Worm (Caenorhabditis elegans) whole organism, early embryonic: ENCODE measurements around the gene B0393.7.
"Not testable (repeated sequence)": the region's sequence is repeated elsewhere in the genome, so short reads cannot be mapped to it uniquely, and the experiment has no call there.

ENCODE experiments used
- B0310.2 ChIP-seq: sonication (generic microtip); optimal IDR thresholded peaks from 2 replicates; lab custom pipeline; 2016; ENCODE audit warnings: mild to moderate bottlenecking, missing genetic modification characterization, missing compliant biosample characterization
- F13C5.2 ChIP-seq: sonication (generic microtip); optimal IDR thresholded peaks from 2 replicates; lab custom pipeline; 2017; ENCODE audit warnings: mild to moderate bottlenecking, missing genetic modification characterization, inconsistent platforms, missing compliant biosample characterization
- aly-1 ChIP-seq: sonication (generic microtip); optimal IDR thresholded peaks from 2 replicates; lab custom pipeline; 2016; ENCODE audit warnings: missing genetic modification characterization, missing compliant biosample characterization
- ama-1 ChIP-seq: fragments of 150-350 bp; optimal IDR thresholded peaks from 2 replicates; lab custom pipeline; 2014
- ceh-13 ChIP-seq: fragments of 200-800 bp; sonication (Bioruptor generic); optimal IDR thresholded peaks from 2 replicates; lab custom pipeline; 2018; ENCODE audit warnings: mild to moderate bottlenecking, missing genetic modification characterization, missing compliant biosample characterization
- ceh-36 ChIP-seq: sonication (generic microtip); optimal IDR thresholded peaks from 2 replicates; lab custom pipeline; 2016; ENCODE audit warnings: missing genetic modification characterization, inconsistent platforms, missing compliant biosample characterization
- ets-7 ChIP-seq: sonication (generic microtip); optimal IDR thresholded peaks from 2 replicates; lab custom pipeline; 2016; ENCODE audit warnings: missing genotype, missing genetic modification characterization, missing compliant biosample characterization
- flt-1 ChIP-seq: fragments of 200-800 bp; sonication (Bioruptor generic); IDR thresholded peaks from 2 replicates; pipeline ENCODE4 v1.3.6; 2022; ENCODE audit warnings: missing genetic modification characterization, missing compliant biosample characterization
- hmbx-1 ChIP-seq: sonication (generic microtip); optimal IDR thresholded peaks from 2 replicates; lab custom pipeline; 2016; ENCODE audit warnings: mild to moderate bottlenecking, missing genetic modification characterization, missing compliant biosample characterization
- hmg-4 ChIP-seq: fragments of 200-800 bp; sonication (Bioruptor generic); optimal IDR thresholded peaks from 2 replicates; lab custom pipeline; 2018; ENCODE audit warnings: mild to moderate bottlenecking, missing genetic modification characterization, missing compliant biosample characterization
- hnd-1 ChIP-seq: sonication (generic microtip); optimal IDR thresholded peaks from 2 replicates; lab custom pipeline; 2016; ENCODE audit warnings: missing genetic modification characterization, missing compliant biosample characterization
- pes-1 ChIP-seq: fragments of 200-800 bp; sonication (Bioruptor generic); IDR thresholded peaks from 2 replicates; pipeline ENCODE4 v1.3.6; 2022; ENCODE audit warnings: missing genetic modification reagents, missing genetic modification characterization, missing compliant biosample characterization
- scrt-1 ChIP-seq: fragments of 200-800 bp; sonication (Bioruptor generic); IDR thresholded peaks from 2 replicates; pipeline ENCODE4 v1.3.6; 2022; ENCODE audit warnings: missing genetic modification characterization, missing compliant biosample characterization
- sea-1 ChIP-seq: fragments of 200-800 bp; sonication (Bioruptor generic); conservative IDR thresholded peaks from 2 replicates; pipeline ENCODE4 v1.3.6; 2022; ENCODE audit warnings: missing genetic modification characterization, missing compliant biosample characterization
- tbx-11 ChIP-seq: fragments of 200-800 bp; sonication (Bioruptor generic); IDR thresholded peaks from 2 replicates; pipeline ENCODE4 v1.3.6; 2022; ENCODE audit warnings: missing genetic modification characterization, missing compliant biosample characterization
- tbx-37 ChIP-seq: fragments of 200-800 bp; sonication (Bioruptor generic); conservative IDR thresholded peaks from 2 replicates; pipeline ENCODE4 v1.3.6; 2022; ENCODE audit warnings: missing genetic modification reagents, missing genetic modification characterization, missing compliant biosample characterization
- tra-4 ChIP-seq: sonication (generic microtip); optimal IDR thresholded peaks from 2 replicates; lab custom pipeline; 2017; ENCODE audit warnings: missing genetic modification characterization, missing compliant biosample characterization

The B0393.7 gene

DNA sequence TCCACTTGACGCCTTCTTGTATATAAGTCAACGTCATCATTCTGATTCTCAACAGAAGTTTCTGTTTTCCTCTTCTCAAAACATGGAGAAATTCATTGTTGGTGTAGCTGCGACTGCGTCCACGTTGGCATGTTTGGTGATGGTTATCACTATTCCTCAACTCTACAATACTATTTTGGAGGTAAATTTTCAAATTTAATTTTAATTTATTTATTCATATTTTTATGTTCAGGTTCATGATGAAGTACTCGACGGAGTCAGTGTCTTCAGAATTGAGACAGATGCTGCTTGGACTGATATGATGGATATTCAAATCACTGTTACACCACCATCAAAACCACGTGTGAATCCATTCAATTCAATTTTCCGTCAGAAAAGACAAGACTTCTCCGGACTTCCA lies 29.8 kb downstream of the B0393.7 start, which contains the start of gene col-89:
Gene col-89 (plus strand): TSS at position 19 of the 400 bp plus-strand sequence.
- TF ChIP-seq hmg-4 (GFP tag; lab: Kevin White, UChicago) = no peak
- no peak for TF ChIP-seq sea-1
- TF ChIP-seq hnd-1 (tag; lab: Kevin White, UChicago) = no peak
- TF ChIP-seq tra-4 = no peak
- TF ChIP-seq pes-1 = no peak
- no peak for TF ChIP-seq ceh-13
- TF ChIP-seq F13C5.2 (tag; lab: Kevin White, UChicago) = no peak
- no peak for TF ChIP-seq flt-1 (GFP tag; lab: Robert Waterston, UW)
- TF ChIP-seq ceh-36 (tag; lab: Kevin White, UChicago) = no peak
- no peak for TF ChIP-seq tbx-37 (GFP tag; lab: Robert Waterston, UW)
- no peak for TF ChIP-seq scrt-1
- TF ChIP-seq ets-7 (tag; lab: Kevin White, UChicago) = no peak
- no peak for TF ChIP-seq aly-1 (tag; lab: Kevin White, UChicago)
- TF ChIP-seq ama-1 (lab: Kevin White, UChicago) = no peak
- no peak for TF ChIP-seq tbx-11 (GFP tag; lab: Robert Waterston, UW)
- no peak for TF ChIP-seq hmbx-1 (tag; lab: Kevin White, UChicago)

DNA sequence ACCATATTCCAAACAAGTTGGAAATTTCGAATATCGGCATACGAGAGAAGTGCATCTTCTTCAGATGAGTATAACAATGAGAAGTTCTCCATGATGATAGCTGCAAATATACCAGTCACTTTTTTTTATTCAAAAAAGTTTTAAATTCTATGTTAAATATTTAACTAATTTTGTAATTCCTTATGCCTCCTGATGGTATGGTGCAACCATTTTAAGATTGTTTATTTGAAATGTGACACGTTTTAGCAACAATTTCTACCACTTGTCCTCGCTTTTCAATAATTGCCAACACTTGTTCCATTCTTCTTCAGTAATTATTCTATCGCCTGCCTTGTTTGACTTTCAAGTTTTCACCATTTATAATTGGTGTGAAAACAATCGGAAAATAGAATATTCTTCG lies 32.0 kb downstream of the B0393.7 start, which contains the start of gene F17C8.6:
Gene F17C8.6 (minus strand): TSS at position 101 of the 400 bp plus-strand sequence.
- TF ChIP-seq sea-1 (no peak), hmg-4 (GFP tag; lab: Kevin White, UChicago) (no peak), hnd-1 (tag; lab: Kevin White, UChicago) (no peak), ama-1 (lab: Kevin White, UChicago) (no peak), F13C5.2 (tag; lab: Kevin White, UChicago) (no peak), scrt-1 (no peak), B0310.2 (tag; lab: Kevin White, UChicago) (no peak), flt-1 (GFP tag; lab: Robert Waterston, UW) (no peak), ets-7 (tag; lab: Kevin White, UChicago) (no peak), ceh-36 (tag; lab: Kevin White, UChicago) (no peak), hmbx-1 (tag; lab: Kevin White, UChicago) (no peak), tra-4 (no peak), pes-1 (no peak), tbx-11 (GFP tag; lab: Robert Waterston, UW) (no peak), tbx-37 (GFP tag; lab: Robert Waterston, UW) (no peak), ceh-13 (no peak)

DNA sequence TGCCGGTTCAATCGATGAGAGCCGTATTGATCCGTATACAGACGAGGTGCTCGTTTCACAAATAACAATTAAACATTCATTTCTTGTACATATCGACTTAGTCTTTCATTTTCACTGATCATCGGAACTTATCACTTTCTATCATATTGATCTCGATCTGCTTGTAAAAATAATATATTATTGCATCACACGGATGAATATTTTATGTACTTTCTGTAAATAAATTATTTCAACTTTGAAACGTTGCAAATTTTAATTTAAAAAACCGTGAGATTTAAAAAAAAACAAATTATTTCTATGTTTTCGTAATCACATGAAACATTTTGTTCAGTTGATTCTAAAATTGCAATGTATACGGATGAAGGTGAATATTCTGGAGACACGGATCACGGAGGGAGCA lies 35.3 kb downstream of the B0393.7 start, which contains the start of gene twk-6:
Gene twk-6 (plus strand): TSS at position 301 of the 400 bp plus-strand sequence.
- TF ChIP-seq tbx-37 (GFP tag; lab: Robert Waterston, UW); hnd-1 (tag; lab: Kevin White, UChicago); ceh-13: not testable (repeated sequence)

DNA sequence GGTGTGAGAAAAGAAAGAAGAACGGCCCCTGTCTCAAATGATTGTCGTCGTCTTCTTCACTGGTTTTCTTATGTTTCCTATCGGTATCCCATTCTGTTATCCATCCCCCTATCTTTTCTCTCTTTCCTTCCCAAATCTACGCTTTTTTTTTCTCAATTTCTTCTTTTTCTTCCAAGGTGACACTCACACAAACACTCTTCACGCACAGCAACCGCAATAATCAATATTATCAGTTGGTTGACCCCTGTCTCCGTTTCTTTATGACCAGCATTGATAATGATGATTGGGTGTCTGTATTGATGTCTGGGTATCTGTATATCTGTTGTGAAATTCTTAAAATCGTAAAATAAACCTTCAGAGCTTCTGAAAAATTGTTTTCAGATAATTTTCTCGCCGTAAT lies 37.1 kb downstream of the B0393.7 start:
- TF ChIP-seq hmbx-1 (tag; lab: Kevin White, UChicago) = no peak
- no peak for TF ChIP-seq hnd-1 (tag; lab: Kevin White, UChicago)
- TF ChIP-seq flt-1 (GFP tag; lab: Robert Waterston, UW) = no peak
- no peak for TF ChIP-seq tbx-11 (GFP tag; lab: Robert Waterston, UW)
- no peak for TF ChIP-seq ama-1 (lab: Kevin White, UChicago)
- TF ChIP-seq sea-1 = no peak
- no peak for TF ChIP-seq tra-4
- no peak for TF ChIP-seq hmg-4 (GFP tag; lab: Kevin White, UChicago)
- no peak for TF ChIP-seq aly-1 (tag; lab: Kevin White, UChicago)
- TF ChIP-seq scrt-1 = no peak
- TF ChIP-seq F13C5.2 (tag; lab: Kevin White, UChicago) = no peak
- no peak for TF ChIP-seq ets-7 (tag; lab: Kevin White, UChicago)

DNA sequence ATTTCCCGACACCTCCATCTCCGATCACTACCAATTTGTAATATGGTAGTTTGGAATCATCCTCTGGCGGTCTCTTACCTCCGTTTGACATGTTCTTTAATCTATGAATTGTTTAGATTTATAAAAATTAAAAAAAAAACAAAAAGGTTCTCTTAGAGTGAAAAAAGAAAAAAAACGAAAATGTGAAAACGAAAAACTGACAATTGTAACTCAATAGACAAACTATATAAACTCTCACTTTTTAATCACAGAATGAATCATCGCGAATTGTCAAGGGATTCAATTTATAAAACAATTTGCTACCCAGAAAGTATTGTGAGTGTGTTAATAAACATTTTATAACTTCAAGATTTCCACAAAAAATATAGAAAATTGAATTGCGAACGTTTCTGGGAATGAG lies 37.9 kb downstream of the B0393.7 start, which contains the start of gene ras-2:
Gene ras-2 (minus strand): TSS at position 101 of the 400 bp plus-strand sequence.
- TF ChIP-seq hnd-1 (tag; lab: Kevin White, UChicago) = no peak
- no peak for TF ChIP-seq tbx-37 (GFP tag; lab: Robert Waterston, UW)
- TF ChIP-seq ceh-13 = no peak
- TF ChIP-seq ets-7 (tag; lab: Kevin White, UChicago) = no peak
- TF ChIP-seq hmg-4 (GFP tag; lab: Kevin White, UChicago) = no peak
- no peak for TF ChIP-seq flt-1 (GFP tag; lab: Robert Waterston, UW)
- no peak for TF ChIP-seq scrt-1
- no peak for TF ChIP-seq ceh-36 (tag; lab: Kevin White, UChicago)
- no peak for TF ChIP-seq tbx-11 (GFP tag; lab: Robert Waterston, UW)
- no peak for TF ChIP-seq ama-1 (lab: Kevin White, UChicago)
- TF ChIP-seq aly-1 (tag; lab: Kevin White, UChicago) = no peak
- TF ChIP-seq F13C5.2 (tag; lab: Kevin White, UChicago) = no peak
- no peak for TF ChIP-seq tra-4

DNA sequence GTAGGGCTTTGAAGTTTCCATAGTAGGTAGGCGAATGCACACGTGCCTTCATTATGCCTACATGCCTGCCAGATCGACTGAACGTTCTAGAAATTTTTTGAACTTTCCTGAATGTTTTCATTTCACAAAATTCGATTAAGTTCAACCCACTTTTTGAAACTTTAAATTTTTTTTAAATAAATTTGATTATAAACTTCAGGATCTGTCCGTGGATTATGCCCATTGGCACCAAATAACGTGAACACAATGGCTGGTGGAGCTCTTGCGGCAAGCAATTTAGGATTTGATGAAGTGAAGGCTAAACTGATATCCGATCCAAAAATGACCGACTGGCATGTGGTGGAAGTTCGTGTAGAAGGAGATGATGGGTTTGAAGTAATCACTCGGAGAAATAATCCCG lies 42.5 kb downstream of the B0393.7 start, which contains the start of gene F17C8.7:
Gene F17C8.7 (plus strand): TSS at position 301 of the 400 bp plus-strand sequence.
- TF ChIP-seq ama-1 (lab: Kevin White, UChicago) (no peak), hmg-4 (GFP tag; lab: Kevin White, UChicago) (no peak), scrt-1 (no peak), tbx-11 (GFP tag; lab: Robert Waterston, UW) (no peak), tra-4 (no peak), hnd-1 (tag; lab: Kevin White, UChicago) (no peak), tbx-37 (GFP tag; lab: Robert Waterston, UW) (no peak), B0310.2 (tag; lab: Kevin White, UChicago) (no peak), ceh-36 (tag; lab: Kevin White, UChicago) (no peak)

DNA sequence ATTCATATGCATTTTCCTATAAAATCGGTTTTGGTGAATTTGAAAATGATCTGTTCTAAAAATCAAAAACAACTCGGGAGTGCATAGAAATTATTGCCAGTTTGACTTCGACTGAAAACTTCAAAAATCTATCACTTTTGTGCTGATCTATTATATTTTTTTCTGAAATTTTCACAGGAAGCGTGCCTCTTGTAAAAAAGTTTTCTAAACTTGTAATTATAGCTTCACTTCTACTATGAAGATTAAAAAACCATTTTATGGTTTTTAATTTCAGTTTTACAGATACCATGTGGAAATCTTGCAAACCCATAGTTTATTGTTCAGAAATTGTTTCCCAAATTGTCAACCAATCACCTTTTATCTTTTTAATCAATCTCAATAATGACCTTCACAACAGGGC lies 43.8 kb downstream of the B0393.7 start, which contains the start of gene F17C8.9:
Gene F17C8.9 (plus strand): TSS at position 301 of the 400 bp plus-strand sequence.
- TF ChIP-seq hnd-1 (tag; lab: Kevin White, UChicago) (no peak), tbx-11 (GFP tag; lab: Robert Waterston, UW) (no peak), tbx-37 (GFP tag; lab: Robert Waterston, UW) (no peak), F13C5.2 (tag; lab: Kevin White, UChicago) (no peak), ceh-13 (no peak), ets-7 (tag; lab: Kevin White, UChicago) (no peak), pes-1 (no peak), scrt-1 (no peak)
